Fruit fly (Drosophila melanogaster) whole organism, adult: ENCODE results near the gene Acsf2.

Experiments used
- CG14711 ChIP-seq: fragments of 200-800 bp; sonication (Bioruptor generic); optimal IDR thresholded peaks from 2 replicates; lab custom pipeline; 2018; ENCODE audit warnings: missing biosample characterization, mild to moderate bottlenecking, missing genetic modification characterization, moderate library complexity
- Mnt ChIP-seq: fragments of 200-800 bp; sonication (Bioruptor generic); optimal IDR thresholded peaks from 2 replicates; lab custom pipeline; 2016; ENCODE audit warnings: missing biosample characterization, mild to moderate bottlenecking, missing genetic modification characterization
- cic ChIP-seq: fragments of 200-800 bp; sonication (Bioruptor generic); optimal IDR thresholded peaks from 2 replicates; lab custom pipeline; 2017; ENCODE audit warnings: missing biosample characterization, mild to moderate bottlenecking, missing genetic modification characterization, moderate library complexity
- pad ChIP-seq: fragments of 200-800 bp; sonication (Bioruptor generic); optimal IDR thresholded peaks from 3 replicates; lab custom pipeline; 2017; ENCODE audit warnings: missing biosample characterization, missing genetic modification characterization, mild to moderate bottlenecking, moderate library complexity, missing genetic modification reagents

dm6 chr2L:5327266-5327621 is 14.8 kb downstream of the Acsf2 start:
- TF ChIP-seq cic (GFP tag; lab: Kevin White, UChicago) (no peak), CG14711 (no peak), Mnt (GFP tag; lab: Kevin White, UChicago) (no peak), pad (GFP tag; lab: Kevin White, UChicago) (no peak)
